Worm (Caenorhabditis elegans) whole organism, late embryonic: ENCODE results near the gene W01A11.1.

ENCODE experiments used
- ama-1 ChIP-seq: fragments of 150-350 bp; optimal IDR thresholded peaks from 2 replicates; lab custom pipeline; 2014
- ceh-18 ChIP-seq: sonication (generic microtip); optimal IDR thresholded peaks from 2 replicates; lab custom pipeline; 2016; ENCODE audit warnings: missing genetic modification characterization, missing compliant biosample characterization
- ceh-2 ChIP-seq: sonication (generic microtip); optimal IDR thresholded peaks from 2 replicates; lab custom pipeline; 2016; ENCODE audit warnings: missing genotype, missing genetic modification characterization, missing compliant biosample characterization
- dve-1 ChIP-seq: sonication (generic microtip); optimal IDR thresholded peaks from 2 replicates; lab custom pipeline; 2017; ENCODE audit warnings: antibody characterized with exemption, mild to moderate bottlenecking, missing genetic modification characterization, missing compliant biosample characterization
- fax-1 ChIP-seq: sonication (generic microtip); optimal IDR thresholded peaks from 2 replicates; lab custom pipeline; 2016; ENCODE audit warnings: missing genotype, missing genetic modification characterization, missing compliant biosample characterization
- fkh-10 ChIP-seq: fragments of 150-350 bp; optimal IDR thresholded peaks from 2 replicates; lab custom pipeline; 2014; ENCODE audit warnings: missing biosample characterization, missing genetic modification reagents, missing genetic modification characterization
- hlh-6 ChIP-seq: sonication (generic microtip); optimal IDR thresholded peaks from 2 replicates; lab custom pipeline; 2016; ENCODE audit warnings: missing genotype, missing genetic modification characterization, missing compliant biosample characterization
- nfya-1 ChIP-seq: sonication (generic microtip); optimal IDR thresholded peaks from 2 replicates; lab custom pipeline; 2017; ENCODE audit warnings: missing genetic modification characterization, mild to moderate bottlenecking, missing compliant biosample characterization, antibody characterized with exemption, moderate library complexity
- nhr-232 ChIP-seq: sonication (generic microtip); optimal IDR thresholded peaks from 2 replicates; lab custom pipeline; 2016; ENCODE audit warnings: missing genetic modification characterization, missing compliant biosample characterization
- pqm-1 ChIP-seq: sonication (generic microtip); optimal IDR thresholded peaks from 2 replicates; lab custom pipeline; 2016; ENCODE audit warnings: missing genetic modification characterization, missing compliant biosample characterization
- sdc-2 ChIP-seq: sonication (generic microtip); optimal IDR thresholded peaks from 2 replicates; lab custom pipeline; 2016; ENCODE audit warnings: missing genotype, missing genetic modification characterization, missing compliant biosample characterization
- ztf-16 ChIP-seq: sonication (generic microtip); optimal IDR thresholded peaks from 2 replicates; lab custom pipeline; 2017; ENCODE audit warnings: missing genetic modification characterization, missing compliant biosample characterization

DNA sequence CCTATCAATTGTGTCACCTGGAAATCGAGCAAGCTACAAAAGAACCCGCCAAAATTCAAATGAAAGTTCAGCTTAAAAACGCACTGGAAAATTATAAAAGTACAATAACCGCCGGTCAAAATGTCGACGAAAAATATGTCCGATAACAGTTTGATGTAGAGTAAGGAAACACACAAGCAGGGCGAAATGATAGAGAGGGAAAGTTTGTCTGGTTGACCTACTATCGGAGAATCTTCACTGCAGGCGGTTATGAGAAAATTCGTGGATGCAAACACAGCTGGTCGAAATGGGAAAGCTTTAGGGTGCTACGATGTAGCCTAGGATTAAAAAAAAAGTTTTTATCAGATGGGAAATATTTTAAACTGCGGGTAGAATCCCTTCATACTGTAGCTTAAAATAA lies 3.7 kb upstream of the W01A11.1 start:
- TF ChIP-seq dve-1 (tag; lab: Kevin White, UChicago) (no peak), hlh-6 (tag; lab: Kevin White, UChicago) (no peak), ama-1 (lab: Kevin White, UChicago) (no peak), nhr-232 (tag; lab: Kevin White, UChicago) (no peak), ztf-16 (tag; lab: Kevin White, UChicago) (no peak), pqm-1 (tag; lab: Kevin White, UChicago) (no peak), ceh-18 (tag; lab: Kevin White, UChicago) (no peak), fkh-10 (GFP tag; lab: Kevin White, UChicago) (no peak), ceh-2 (no peak), fax-1 (no peak), sdc-2 (tag; lab: Kevin White, UChicago) (no peak), nfya-1 (tag; lab: Kevin White, UChicago) (no peak)
